Fruit fly (Drosophila melanogaster) whole organism, prepupa: ENCODE measurements around the gene CG15308.
A peak's percentile ranks its signal among the peaks of the same experiment; 100 is the strongest.

Experiments used
- CG16779 ChIP-seq: fragments of 200-800 bp; sonication (Bioruptor generic); optimal IDR thresholded peaks from 3 replicates; lab custom pipeline; 2017; ENCODE audit warnings: missing biosample characterization, mild to moderate bottlenecking, missing genetic modification characterization
- Sox15 ChIP-seq: fragments of 200-800 bp; sonication (Bioruptor generic); optimal IDR thresholded peaks from 3 replicates; lab custom pipeline; 2016; ENCODE audit warnings: missing biosample characterization, missing genetic modification characterization
- dac ChIP-seq: fragments of 200-800 bp; sonication (Bioruptor generic); optimal IDR thresholded peaks from 2 replicates; lab custom pipeline; 2017; ENCODE audit warnings: missing biosample characterization, mild to moderate bottlenecking, missing genetic modification characterization

dm6 chrX:10210317-10210873 lies 8.5 kb downstream of the CG15308 start:
- TF ChIP-seq CG16779 (tag; lab: Kevin White, UChicago) (no peak), dac (GFP tag; lab: Kevin White, UChicago) (peak; percentile 19), Sox15 (GFP tag; lab: Kevin White, UChicago) (peak; percentile 21)
